Worm (Caenorhabditis elegans) whole organism, late embryonic: ENCODE data around the gene trx-3.

Source experiments
- C38D4.7 ChIP-seq: fragments of 200-800 bp; sonication (Bioruptor generic); optimal IDR thresholded peaks from 2 replicates; lab custom pipeline; 2018; ENCODE audit warnings: mild to moderate bottlenecking, missing genetic modification characterization, moderate library complexity, missing compliant biosample characterization
- F13H6.1 ChIP-seq: sonication (generic microtip); optimal IDR thresholded peaks from 2 replicates; lab custom pipeline; 2016; ENCODE audit warnings: missing genetic modification characterization, missing compliant biosample characterization
- K02D7.2 ChIP-seq: sonication (generic microtip); optimal IDR thresholded peaks from 2 replicates; lab custom pipeline; 2017; ENCODE audit warnings: mild to moderate bottlenecking, missing genetic modification characterization, missing compliant biosample characterization
- K09A11.1 ChIP-seq: sonication (generic microtip); optimal IDR thresholded peaks from 2 replicates; lab custom pipeline; 2017; ENCODE audit warnings: antibody characterized with exemption, mild to moderate bottlenecking, missing genetic modification characterization, missing compliant biosample characterization; ENCODE audit not compliant: insufficient read depth
- ceh-14 ChIP-seq: sonication (generic microtip); optimal IDR thresholded peaks from 2 replicates; lab custom pipeline; 2016; ENCODE audit warnings: missing genotype, missing genetic modification characterization, missing compliant biosample characterization
- ceh-24 ChIP-seq: sonication (generic microtip); optimal IDR thresholded peaks from 2 replicates; lab custom pipeline; 2016; ENCODE audit warnings: mild to moderate bottlenecking, missing genetic modification characterization, missing compliant biosample characterization
- ceh-34 ChIP-seq: sonication (generic microtip); optimal IDR thresholded peaks from 2 replicates; lab custom pipeline; 2016; ENCODE audit warnings: mild to moderate bottlenecking, missing genetic modification characterization, missing compliant biosample characterization
- ceh-48 ChIP-seq: sonication (generic microtip); optimal IDR thresholded peaks from 2 replicates; lab custom pipeline; 2016; ENCODE audit warnings: missing genetic modification characterization, inconsistent platforms, missing compliant biosample characterization
- ceh-9 ChIP-seq: sonication (generic microtip); optimal IDR thresholded peaks from 2 replicates; lab custom pipeline; 2016; ENCODE audit warnings: mild to moderate bottlenecking, missing genetic modification characterization, inconsistent platforms, missing compliant biosample characterization
- che-1 ChIP-seq: sonication (generic microtip); optimal IDR thresholded peaks from 2 replicates; lab custom pipeline; 2016; ENCODE audit warnings: mild to moderate bottlenecking, missing genetic modification characterization, missing compliant biosample characterization
- dve-1 ChIP-seq: sonication (generic microtip); optimal IDR thresholded peaks from 2 replicates; lab custom pipeline; 2017; ENCODE audit warnings: antibody characterized with exemption, mild to moderate bottlenecking, missing genetic modification characterization, missing compliant biosample characterization
- ets-4 ChIP-seq: sonication (generic microtip); optimal IDR thresholded peaks from 2 replicates; lab custom pipeline; 2016; ENCODE audit warnings: missing genetic modification characterization, missing compliant biosample characterization
- eyg-1 ChIP-seq: sonication (generic microtip); optimal IDR thresholded peaks from 2 replicates; lab custom pipeline; 2016; ENCODE audit warnings: missing genotype, missing genetic modification characterization, missing compliant biosample characterization
- fkh-10 ChIP-seq: fragments of 150-350 bp; optimal IDR thresholded peaks from 2 replicates; lab custom pipeline; 2014; ENCODE audit warnings: missing biosample characterization, missing genetic modification reagents, missing genetic modification characterization
- fkh-6 ChIP-seq: sonication (generic microtip); optimal IDR thresholded peaks from 2 replicates; lab custom pipeline; 2016; ENCODE audit warnings: missing genetic modification characterization, missing compliant biosample characterization
- gmeb-2 ChIP-seq: sonication (generic microtip); optimal IDR thresholded peaks from 2 replicates; lab custom pipeline; 2016; ENCODE audit warnings: missing genetic modification characterization, inconsistent platforms, missing compliant biosample characterization
- hlh-13 ChIP-seq: fragments of 200-800 bp; sonication (Bioruptor generic); optimal IDR thresholded peaks from 2 replicates; lab custom pipeline; 2018; ENCODE audit warnings: mild to moderate bottlenecking, missing genetic modification characterization, missing compliant biosample characterization
- hlh-15 ChIP-seq: sonication (generic microtip); optimal IDR thresholded peaks from 2 replicates; lab custom pipeline; 2016; ENCODE audit warnings: missing genetic modification characterization, missing compliant biosample characterization
- hlh-8 ChIP-seq: sonication (generic microtip); optimal IDR thresholded peaks from 2 replicates; lab custom pipeline; 2016; ENCODE audit warnings: missing genotype, missing genetic modification characterization, missing compliant biosample characterization
- mec-3 ChIP-seq: sonication (generic microtip); optimal IDR thresholded peaks from 2 replicates; lab custom pipeline; 2016; ENCODE audit warnings: borderline replicate concordance, missing genetic modification characterization, missing compliant biosample characterization
- nfya-1 ChIP-seq: sonication (generic microtip); optimal IDR thresholded peaks from 2 replicates; lab custom pipeline; 2017; ENCODE audit warnings: missing genetic modification characterization, mild to moderate bottlenecking, missing compliant biosample characterization, antibody characterized with exemption, moderate library complexity
- npax-4 ChIP-seq: sonication (generic microtip); optimal IDR thresholded peaks from 2 replicates; lab custom pipeline; 2016; ENCODE audit warnings: missing genetic modification characterization, missing compliant biosample characterization
- pat-9 ChIP-seq: fragments of 200-800 bp; sonication (Bioruptor generic); optimal IDR thresholded peaks from 2 replicates; lab custom pipeline; 2018; ENCODE audit warnings: mild to moderate bottlenecking, missing genetic modification characterization, moderate library complexity, missing compliant biosample characterization
- pha-2 ChIP-seq: sonication (generic microtip); optimal IDR thresholded peaks from 2 replicates; lab custom pipeline; 2017; ENCODE audit warnings: mild to moderate bottlenecking, missing genetic modification characterization, missing compliant biosample characterization
- pqm-1 ChIP-seq: sonication (generic microtip); optimal IDR thresholded peaks from 2 replicates; lab custom pipeline; 2016; ENCODE audit warnings: missing genetic modification characterization, missing compliant biosample characterization
- pros-1 ChIP-seq: fragments of 150-350 bp; optimal IDR thresholded peaks from 2 replicates; lab custom pipeline; 2014; ENCODE audit warnings: missing biosample characterization, missing genetic modification reagents, missing genetic modification characterization
- ref-2 ChIP-seq: sonication (generic microtip); optimal IDR thresholded peaks from 2 replicates; lab custom pipeline; 2016; ENCODE audit warnings: missing genetic modification characterization, missing compliant biosample characterization
- rnt-1 ChIP-seq: sonication (generic microtip); optimal IDR thresholded peaks from 2 replicates; lab custom pipeline; 2016; ENCODE audit warnings: missing genetic modification characterization, missing compliant biosample characterization
- sox-2 ChIP-seq: fragments of 200-800 bp; sonication (Bioruptor generic); IDR thresholded peaks from 2 replicates; pipeline ENCODE4 v1.3.6; 2022; ENCODE audit warnings: missing genetic modification reagents, missing genetic modification characterization, missing compliant biosample characterization
- syd-9 ChIP-seq: sonication (generic microtip); optimal IDR thresholded peaks from 2 replicates; lab custom pipeline; 2016; ENCODE audit warnings: mild to moderate bottlenecking, missing genetic modification characterization, moderate library complexity, missing compliant biosample characterization
- unc-86 ChIP-seq: sonication (generic microtip); optimal IDR thresholded peaks from 2 replicates; lab custom pipeline; 2016; ENCODE audit warnings: missing genetic modification characterization, missing compliant biosample characterization
- zip-5 ChIP-seq: sonication (generic microtip); optimal IDR thresholded peaks from 2 replicates; lab custom pipeline; 2016; ENCODE audit warnings: missing genetic modification characterization, missing compliant biosample characterization

Gene trx-3

ce11 chrIV:4513269-4513819 is 26.5 kb downstream of the trx-3 start, which contains the start of gene sar-1 (continued):
- TF ChIP-seq ceh-14 (tag; lab: Kevin White, UChicago), result peak; percentile 13
- TF ChIP-seq hlh-15 (tag; lab: Kevin White, UChicago), result no peak
- TF ChIP-seq npax-4 (tag; lab: Kevin White, UChicago), result no peak
- no peak for TF ChIP-seq dve-1 (tag; lab: Kevin White, UChicago)
- TF ChIP-seq ref-2 (tag; lab: Kevin White, UChicago), result peak; percentile 41
- no peak for TF ChIP-seq pha-2 (tag; lab: Kevin White, UChicago)
- no peak for TF ChIP-seq F13H6.1 (tag; lab: Kevin White, UChicago)
- no peak for TF ChIP-seq che-1 (tag; lab: Kevin White, UChicago)

ce11 chrIV:4516478-4516877 is 29.6 kb downstream of the trx-3 start:
- TF ChIP-seq ceh-48 (tag; lab: Kevin White, UChicago) (no peak), gmeb-2 (tag; lab: Kevin White, UChicago) (no peak), ceh-14 (tag; lab: Kevin White, UChicago) (no peak), hlh-8 (tag; lab: Kevin White, UChicago) (no peak), C38D4.7 (GFP tag; lab: Kevin White, UChicago) (no peak), K02D7.2 (tag; lab: Kevin White, UChicago) (no peak)

ce11 chrIV:4517066-4517465 is 30.2 kb downstream of the trx-3 start, which contains the start of gene ZK180.5:
ZK180.5 (minus strand) TSS chrIV:4517166.
- TF ChIP-seq zip-5 (no peak), ceh-24 (tag; lab: Kevin White, UChicago) (no peak), mec-3 (tag; lab: Kevin White, UChicago) (no peak)

- no peak for TF ChIP-seq hlh-15 (tag; lab: Kevin White, UChicago)
- peak; percentile 60 for TF ChIP-seq ref-2 (tag; lab: Kevin White, UChicago)
Observed at ce11 chrIV:4518111-4518510, 31.3 kb downstream of the trx-3 start.

- TF ChIP-seq rnt-1 (peak; percentile 9), ceh-34 (tag; lab: Kevin White, UChicago) (no peak), ets-4 (tag; lab: Kevin White, UChicago) (no peak)
Observed at ce11 chrIV:4519714-4520113, 32.9 kb downstream of the trx-3 start.

ce11 chrIV:4523461-4523860 is 36.6 kb downstream of the trx-3 start:
- TF ChIP-seq sox-2 (GFP tag; lab: Robert Waterston, UW), result no peak
- TF ChIP-seq pat-9 (tag; lab: Kevin White, UChicago), result no peak
- TF ChIP-seq ref-2 (tag; lab: Kevin White, UChicago), result no peak
- TF ChIP-seq fkh-6 (tag; lab: Kevin White, UChicago), result no peak
- no peak for TF ChIP-seq K09A11.1 (tag; lab: Kevin White, UChicago)
- no peak for TF ChIP-seq unc-86
- TF ChIP-seq nfya-1, result no peak
- no peak for TF ChIP-seq pqm-1 (tag; lab: Kevin White, UChicago)
- no peak for TF ChIP-seq ceh-34 (tag; lab: Kevin White, UChicago)
- TF ChIP-seq ceh-48 (tag; lab: Kevin White, UChicago), result no peak
- no peak for TF ChIP-seq eyg-1 (tag; lab: Kevin White, UChicago)
- TF ChIP-seq fkh-10 (GFP tag; lab: Kevin White, UChicago), result no peak
- no peak for TF ChIP-seq ceh-9 (tag; lab: Kevin White, UChicago)
- no peak for TF ChIP-seq syd-9 (tag; lab: Kevin White, UChicago)
- TF ChIP-seq hlh-13, result no peak
- no peak for TF ChIP-seq pros-1 (tag; lab: Kevin White, UChicago)
